Fruit fly (Drosophila melanogaster) whole organism, pupa: ENCODE measurements around the gene CG18404.

Experiments
- CG10348 ChIP-seq: fragments of 200-800 bp; sonication (Bioruptor generic); IDR thresholded peaks from 2 replicates; pipeline ENCODE4 v1.3.6; 2022; ENCODE audit warnings: missing biosample characterization, missing genetic modification characterization
- CG12605 ChIP-seq: fragments of 200-800 bp; sonication (Bioruptor generic); IDR thresholded peaks from 2 replicates; pipeline ENCODE4 v1.3.6; 2022; ENCODE audit warnings: missing biosample characterization, missing genetic modification characterization
- CG13204 ChIP-seq: fragments of 200-800 bp; sonication (Bioruptor generic); optimal IDR thresholded peaks from 2 replicates; lab custom pipeline; 2018; ENCODE audit warnings: missing biosample characterization, mild to moderate bottlenecking, missing genetic modification characterization, moderate library complexity
- CG14655 ChIP-seq: fragments of 200-800 bp; sonication (Bioruptor generic); optimal IDR thresholded peaks from 3 replicates; lab custom pipeline; 2017; ENCODE audit warnings: mild to moderate bottlenecking, missing biosample characterization, missing genetic modification reagents, missing genetic modification characterization
- CG15710 ChIP-seq: fragments of 200-800 bp; sonication (Bioruptor generic); optimal IDR thresholded peaks from 2 replicates; lab custom pipeline; 2018; ENCODE audit warnings: missing biosample characterization, mild to moderate bottlenecking, missing genetic modification characterization, moderate library complexity
- CG17806 ChIP-seq: fragments of 200-800 bp; sonication (Bioruptor generic); optimal IDR thresholded peaks from 2 replicates; lab custom pipeline; 2018; ENCODE audit warnings: missing biosample characterization, mild to moderate bottlenecking, missing genetic modification characterization, moderate library complexity
- CG32121 ChIP-seq: fragments of 200-800 bp; sonication (Bioruptor generic); IDR thresholded peaks from 2 replicates; pipeline ENCODE4 v1.3.6; 2022; ENCODE audit warnings: missing biosample characterization, missing genetic modification characterization
- CG34367 ChIP-seq: fragments of 200-800 bp; sonication (Bioruptor generic); optimal IDR thresholded peaks from 2 replicates; lab custom pipeline; 2018; ENCODE audit warnings: missing biosample characterization, mild to moderate bottlenecking, missing genetic modification characterization
- CG4496 ChIP-seq: fragments of 200-800 bp; sonication (Bioruptor generic); IDR thresholded peaks from 3 replicates; pipeline ENCODE4 v1.3.6; 2022; ENCODE audit warnings: missing biosample characterization, missing genetic modification characterization
- CG8159 ChIP-seq: fragments of 200-800 bp; sonication (Bioruptor generic); optimal IDR thresholded peaks from 3 replicates; lab custom pipeline; 2018; ENCODE audit warnings: missing biosample characterization, mild to moderate bottlenecking, missing genetic modification characterization, moderate library complexity
- CG8301 ChIP-seq: fragments of 200-800 bp; sonication (Bioruptor generic); optimal IDR thresholded peaks from 2 replicates; lab custom pipeline; 2018; ENCODE audit warnings: missing biosample characterization, mild to moderate bottlenecking, missing genetic modification characterization
- CG9948 ChIP-seq: fragments of 200-800 bp; sonication (Bioruptor generic); optimal IDR thresholded peaks from 2 replicates; lab custom pipeline; 2018; ENCODE audit warnings: missing biosample characterization, mild to moderate bottlenecking, missing genetic modification characterization, moderate library complexity
- D1 ChIP-seq: fragments of 200-800 bp; sonication (Bioruptor generic); optimal IDR thresholded peaks from 2 replicates; lab custom pipeline; 2018; ENCODE audit warnings: missing biosample characterization, mild to moderate bottlenecking, missing genetic modification characterization, moderate library complexity
- EcR ChIP-seq: fragments of 200-800 bp; sonication (Bioruptor generic); optimal IDR thresholded peaks from 3 replicates; lab custom pipeline; 2019; ENCODE audit warnings: missing biosample characterization, missing genetic modification characterization, mild to moderate bottlenecking, moderate library complexity, missing genetic modification reagents
- Ets98B ChIP-seq: fragments of 200-800 bp; sonication (Bioruptor generic); IDR thresholded peaks from 2 replicates; pipeline ENCODE4 v1.3.6; 2022; ENCODE audit warnings: missing biosample characterization, missing genetic modification characterization
- Pif1A ChIP-seq: fragments of 200-800 bp; sonication (Bioruptor generic); optimal IDR thresholded peaks from 3 replicates; lab custom pipeline; 2016; ENCODE audit warnings: missing biosample characterization, missing genetic modification characterization
- Pif1B ChIP-seq: fragments of 200-800 bp; sonication (Bioruptor generic); optimal IDR thresholded peaks from 3 replicates; lab custom pipeline; 2016; ENCODE audit warnings: missing biosample characterization, missing genetic modification characterization
- Snoo ChIP-seq: fragments of 200-800 bp; sonication (Bioruptor generic); optimal IDR thresholded peaks from 3 replicates; lab custom pipeline; 2017; ENCODE audit warnings: missing biosample characterization, mild to moderate bottlenecking, missing genetic modification characterization, inconsistent platforms
- fd96Ca ChIP-seq: fragments of 200-800 bp; sonication (Bioruptor generic); IDR thresholded peaks from 3 replicates; pipeline ENCODE4 v1.3.6; 2022; ENCODE audit warnings: missing biosample characterization, missing genetic modification characterization
- gl ChIP-seq: fragments of 200-800 bp; sonication (Bioruptor generic); optimal IDR thresholded peaks from 2 replicates; lab custom pipeline; 2018; ENCODE audit warnings: missing biosample characterization, mild to moderate bottlenecking, missing genetic modification characterization
- rn ChIP-seq: fragments of 200-800 bp; sonication (Bioruptor generic); IDR thresholded peaks from 2 replicates; pipeline ENCODE4 v1.3.6; 2022; ENCODE audit warnings: missing biosample characterization, missing genetic modification characterization

The CG18404 gene

dm6 chr3R:30252882-30253281 is at the start of gene CG18404:
Gene CG18404 (plus strand): TSS chr3R:30253182.
- TF ChIP-seq CG9948 (tag; lab: Kevin White, UChicago) (no peak), CG8301 (tag; lab: Kevin White, UChicago) (no peak), CG8159 (tag; lab: Kevin White, UChicago) (no peak), Ets98B (GFP tag; lab: Robert Waterston, UW) (no peak), Pif1A (no peak), gl (tag; lab: Kevin White, UChicago) (no peak), CG32121 (GFP tag; lab: Robert Waterston, UW) (no peak)

DNA sequence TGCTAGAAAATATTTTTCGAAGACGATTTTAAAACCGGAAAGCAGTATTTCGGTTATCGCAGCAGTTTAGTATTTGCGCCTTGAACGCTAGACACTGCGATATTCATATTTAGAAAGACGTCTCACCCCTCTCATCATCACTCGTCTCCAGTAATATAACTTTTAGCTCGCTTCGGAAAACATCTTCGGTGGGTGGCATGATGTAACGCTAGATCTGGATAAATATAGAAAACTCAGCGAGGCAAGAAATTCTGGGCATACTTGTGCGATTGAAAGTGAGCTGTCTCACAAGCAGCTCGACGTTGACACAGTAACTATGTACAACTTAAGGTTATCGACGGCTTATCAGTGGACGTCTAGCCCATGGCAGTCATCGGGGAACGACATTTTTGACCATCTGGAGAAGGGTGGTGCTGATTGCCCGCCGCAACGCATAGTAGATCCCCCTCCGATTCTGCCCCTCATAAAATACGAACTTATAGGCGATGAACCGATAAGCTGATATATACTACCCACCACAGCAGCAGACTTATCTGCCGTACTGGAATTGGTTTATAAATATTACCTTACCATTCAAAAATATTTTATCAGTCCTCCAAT is 48.9 kb upstream of the CG18404 start:
- TF ChIP-seq D1 (no peak), EcR (GFP tag; lab: Kevin White, UChicago) (no peak), CG8159 (tag; lab: Kevin White, UChicago) (no peak), CG4496 (no peak), Pif1B (GFP tag; lab: Kevin White, UChicago) (no peak), CG13204 (GFP tag; lab: Kevin White, UChicago) (no peak), gl (tag; lab: Kevin White, UChicago) (no peak), fd96Ca (no peak), CG8301 (tag; lab: Kevin White, UChicago) (no peak), CG32121 (GFP tag; lab: Robert Waterston, UW) (no peak), CG15710 (tag; lab: Kevin White, UChicago) (no peak)

- no peak for TF ChIP-seq CG13204 (GFP tag; lab: Kevin White, UChicago)
- no peak for TF ChIP-seq CG8159 (tag; lab: Kevin White, UChicago)
- no peak for TF ChIP-seq rn (GFP tag; lab: Robert Waterston, UW)
- TF ChIP-seq CG12605 (GFP tag; lab: Robert Waterston, UW), result no peak
- no peak for TF ChIP-seq D1
- no peak for TF ChIP-seq CG17806 (tag; lab: Kevin White, UChicago)
- no peak for TF ChIP-seq fd96Ca
- no peak for TF ChIP-seq CG14655 (GFP tag; lab: Kevin White, UChicago)
- TF ChIP-seq EcR (GFP tag; lab: Kevin White, UChicago), result no peak
- no peak for TF ChIP-seq CG9948 (tag; lab: Kevin White, UChicago)
- no peak for TF ChIP-seq CG8301 (tag; lab: Kevin White, UChicago)
- TF ChIP-seq CG4496, result no peak
These were observed 47.0 kb upstream of the CG18404 start for dm6 chr3R:30205946-30206345.

DNA sequence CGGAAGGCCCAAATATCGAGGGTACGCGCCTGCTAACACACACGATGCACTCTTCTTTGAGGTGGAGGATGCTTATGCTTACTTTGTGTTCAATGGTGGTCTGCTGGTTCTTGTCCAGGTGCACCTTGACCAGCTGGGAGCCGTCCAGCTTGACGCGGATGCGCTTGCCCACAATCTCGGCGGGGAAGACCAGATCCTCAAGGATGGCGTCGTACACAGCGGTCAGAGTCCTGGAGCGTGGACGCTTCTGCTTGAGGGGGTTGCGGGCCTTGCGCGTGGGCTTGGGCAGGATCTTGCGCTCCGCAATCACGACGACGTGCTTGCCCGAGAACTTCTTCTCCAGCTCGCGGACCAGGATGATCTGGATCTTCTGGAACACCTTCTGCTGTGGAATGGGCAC is 45.0 kb upstream of the CG18404 start:
- TF ChIP-seq CG9948 (tag; lab: Kevin White, UChicago) (no peak), fd96Ca (no peak), CG17806 (tag; lab: Kevin White, UChicago) (no peak), Snoo (tag; lab: Kevin White, UChicago) (no peak), EcR (GFP tag; lab: Kevin White, UChicago) (no peak)

DNA sequence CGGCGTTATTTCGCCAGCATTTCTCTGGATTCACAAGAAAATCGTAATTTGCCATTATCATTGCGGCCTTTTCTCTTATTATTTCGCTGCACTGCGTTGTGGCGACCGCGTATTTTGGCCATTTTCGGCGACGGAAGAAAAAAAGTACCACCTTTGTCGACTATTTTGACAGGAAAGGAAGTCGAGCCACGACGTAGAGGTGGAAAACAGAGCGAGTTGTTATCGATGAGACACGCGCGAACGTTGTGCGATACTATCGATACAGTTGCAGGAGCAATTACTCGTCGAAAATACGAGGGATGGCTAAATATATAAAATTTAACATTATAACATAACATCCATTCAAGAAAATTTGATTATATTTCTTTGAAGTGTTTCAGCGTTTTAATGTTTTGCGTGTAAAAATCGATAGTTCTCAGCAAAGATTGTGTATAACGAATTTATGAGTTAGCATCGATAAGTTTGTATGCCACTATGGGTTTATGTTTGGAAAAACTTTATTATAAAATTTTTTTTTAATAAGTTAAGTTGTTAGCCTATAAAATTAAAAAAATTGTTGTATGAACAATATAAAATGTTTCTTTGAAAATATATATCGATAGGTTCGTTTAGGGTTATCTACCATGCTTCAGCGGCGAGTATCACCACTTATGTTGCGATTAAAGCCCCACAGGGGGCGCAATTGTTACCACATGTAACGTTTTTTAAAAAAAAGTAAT is 44.1 kb upstream of the CG18404 start, which contains the start of gene RpS7:
Gene RpS7 (minus strand): TSS at position 255 of the 719 bp plus-strand sequence.
- TF ChIP-seq CG8159 (tag; lab: Kevin White, UChicago) (peak; percentile 44), CG12605 (GFP tag; lab: Robert Waterston, UW) (peak; percentile 59; the same call in 1 of the 2 replicates), CG9948 (tag; lab: Kevin White, UChicago) (peak; percentile 18), EcR (GFP tag; lab: Kevin White, UChicago) (no peak), CG14655 (GFP tag; lab: Kevin White, UChicago) (peak; percentile 25), Pif1B (GFP tag; lab: Kevin White, UChicago) (peak; percentile 62), rn (GFP tag; lab: Robert Waterston, UW) (0 out of 2 replicates have a peak, but pooled peaks have one; percentile 23), CG32121 (GFP tag; lab: Robert Waterston, UW) (peak; percentile 62), Pif1A (peak; percentile 58), CG34367 (tag; lab: Kevin White, UChicago) (peak; percentile 65), Ets98B (GFP tag; lab: Robert Waterston, UW) (peak; percentile 60), CG10348 (no peak), Snoo (tag; lab: Kevin White, UChicago) (peak; percentile 80), gl (tag; lab: Kevin White, UChicago) (peak; percentile 73), CG15710 (tag; lab: Kevin White, UChicago) (peak; percentile 45), CG4496 (peak; percentile 85), CG13204 (GFP tag; lab: Kevin White, UChicago) (peak; percentile 55), CG17806 (tag; lab: Kevin White, UChicago) (no peak), fd96Ca (no peak), CG8301 (tag; lab: Kevin White, UChicago) (peak; percentile 32), D1 (no peak)

- TF ChIP-seq CG17806 (tag; lab: Kevin White, UChicago) (no peak), CG8159 (tag; lab: Kevin White, UChicago) (no peak), CG8301 (tag; lab: Kevin White, UChicago) (no peak), rn (GFP tag; lab: Robert Waterston, UW) (no peak), CG32121 (GFP tag; lab: Robert Waterston, UW) (no peak), gl (tag; lab: Kevin White, UChicago) (no peak), Pif1A (no peak), CG10348 (no peak), EcR (GFP tag; lab: Kevin White, UChicago) (no peak), Snoo (tag; lab: Kevin White, UChicago) (no peak), CG9948 (tag; lab: Kevin White, UChicago) (no peak), CG15710 (tag; lab: Kevin White, UChicago) (no peak), CG4496 (no peak), Pif1B (GFP tag; lab: Kevin White, UChicago) (no peak), fd96Ca (no peak)
These were observed 43.3 kb upstream of the CG18404 start, which contains the start of gene Anp for dm6 chr3R:30209648-30210047. Gene Anp (plus strand): TSS chr3R:30209948.
